Fruit fly (Drosophila melanogaster) whole organism, prepupa: ENCODE data around the gene Gr93b.

Experiments used
- Blimp-1 ChIP-seq: fragments of 200-800 bp; sonication (Bioruptor generic); optimal IDR thresholded peaks from 3 replicates; lab custom pipeline; 2017; ENCODE audit warnings: missing biosample characterization, missing genetic modification characterization, mild to moderate bottlenecking, moderate library complexity, missing genetic modification reagents
- CG10631 ChIP-seq: fragments of 200-800 bp; sonication (Bioruptor generic); optimal IDR thresholded peaks from 2 replicates; lab custom pipeline; 2016; ENCODE audit warnings: missing biosample characterization, missing genetic modification characterization
- CG10669 ChIP-seq: fragments of 200-800 bp; sonication (Bioruptor generic); optimal IDR thresholded peaks from 3 replicates; lab custom pipeline; 2018; ENCODE audit warnings: missing biosample characterization, mild to moderate bottlenecking, missing genetic modification characterization, moderate library complexity
- CG11762 ChIP-seq: fragments of 200-800 bp; sonication (Bioruptor generic); optimal IDR thresholded peaks from 3 replicates; lab custom pipeline; 2016; ENCODE audit warnings: missing biosample characterization, missing genetic modification characterization; ENCODE audit not compliant: insufficient read depth
- CG1621 ChIP-seq: fragments of 200-800 bp; sonication (Bioruptor generic); optimal IDR thresholded peaks from 3 replicates; lab custom pipeline; 2018; ENCODE audit warnings: missing biosample characterization, mild to moderate bottlenecking, missing genetic modification characterization
- CG16779 ChIP-seq: fragments of 200-800 bp; sonication (Bioruptor generic); optimal IDR thresholded peaks from 3 replicates; lab custom pipeline; 2017; ENCODE audit warnings: missing biosample characterization, mild to moderate bottlenecking, missing genetic modification characterization
- CG3032 ChIP-seq: fragments of 200-800 bp; optimal IDR thresholded peaks from 2 replicates; lab custom pipeline; 2019; ENCODE audit warnings: missing biosample characterization, mild to moderate bottlenecking, missing genetic modification characterization, moderate library complexity
- CG31627 ChIP-seq: fragments of 200-800 bp; sonication (Bioruptor generic); optimal IDR thresholded peaks from 3 replicates; lab custom pipeline; 2016; ENCODE audit warnings: missing biosample characterization, missing genetic modification characterization
- CG32006 ChIP-seq: fragments of 200-800 bp; sonication (Bioruptor generic); optimal IDR thresholded peaks from 3 replicates; lab custom pipeline; 2017; ENCODE audit warnings: missing biosample characterization, mild to moderate bottlenecking, missing genetic modification characterization
- CG3919 ChIP-seq: fragments of 200-800 bp; sonication (Bioruptor generic); optimal IDR thresholded peaks from 3 replicates; lab custom pipeline; 2016; ENCODE audit warnings: missing biosample characterization, missing genetic modification characterization
- CG4318 ChIP-seq: fragments of 200-800 bp; sonication (Bioruptor generic); optimal IDR thresholded peaks from 3 replicates; lab custom pipeline; 2017; ENCODE audit warnings: missing biosample characterization, mild to moderate bottlenecking, missing genetic modification characterization
- CG6163 ChIP-seq: fragments of 200-800 bp; sonication (Bioruptor generic); IDR thresholded peaks from 3 replicates; pipeline ENCODE4 v1.3.6; 2022; ENCODE audit warnings: missing biosample characterization, missing genetic modification characterization
- CG6276 ChIP-seq: fragments of 200-800 bp; sonication (Bioruptor generic); optimal IDR thresholded peaks from 2 replicates; lab custom pipeline; 2017; ENCODE audit warnings: missing biosample characterization, mild to moderate bottlenecking, missing genetic modification characterization
- CG6792 ChIP-seq: fragments of 200-800 bp; sonication (Bioruptor generic); optimal IDR thresholded peaks from 3 replicates; lab custom pipeline; 2016; ENCODE audit warnings: missing biosample characterization, missing genetic modification characterization
- CG6808 ChIP-seq: fragments of 200-800 bp; sonication (Bioruptor generic); optimal IDR thresholded peaks from 3 replicates; lab custom pipeline; 2017; ENCODE audit warnings: missing biosample characterization, missing genetic modification characterization, mild to moderate bottlenecking, moderate library complexity, missing genetic modification reagents
- CG7368 ChIP-seq: fragments of 200-800 bp; sonication (Bioruptor generic); optimal IDR thresholded peaks from 3 replicates; lab custom pipeline; 2016; ENCODE audit warnings: missing biosample characterization, missing genetic modification characterization
- CG8319 ChIP-seq: fragments of 200-800 bp; sonication (Bioruptor generic); optimal IDR thresholded peaks from 3 replicates; lab custom pipeline; 2016; ENCODE audit warnings: missing biosample characterization, missing genetic modification characterization
- CG9139 ChIP-seq: fragments of 200-800 bp; sonication (Bioruptor generic); optimal IDR thresholded peaks from 3 replicates; lab custom pipeline; 2017; ENCODE audit warnings: missing biosample characterization, mild to moderate bottlenecking, missing genetic modification characterization
- Eip75B ChIP-seq: fragments of 200-800 bp; sonication (Bioruptor generic); optimal IDR thresholded peaks from 3 replicates; lab custom pipeline; 2016; ENCODE audit warnings: missing biosample characterization, missing genetic modification characterization
- Eip78C ChIP-seq: fragments of 200-800 bp; sonication (Bioruptor generic); peaks from one replicate; lab custom pipeline; 2016; ENCODE audit warnings: missing biosample characterization, missing genetic modification characterization
- Eip93F ChIP-seq: fragments of 200-800 bp; sonication (Bioruptor generic); optimal IDR thresholded peaks from 2 replicates; lab custom pipeline; 2016; ENCODE audit warnings: missing biosample characterization, mild to moderate bottlenecking, missing genetic modification characterization
- Ets96B ChIP-seq: fragments of 200-800 bp; optimal IDR thresholded peaks from 2 replicates; lab custom pipeline; 2019; ENCODE audit warnings: missing biosample characterization, mild to moderate bottlenecking, missing genetic modification characterization, moderate library complexity
- Gug ChIP-seq: fragments of 200-800 bp; sonication (Bioruptor generic); IDR thresholded peaks from 2 replicates; pipeline ENCODE4 v1.3.6; 2022; ENCODE audit warnings: missing biosample characterization, missing genetic modification characterization
- Hr38 ChIP-seq: sonication (Bioruptor generic); optimal IDR thresholded peaks from 2 replicates; lab custom pipeline; 2016; ENCODE audit warnings: missing biosample characterization, missing genetic modification characterization
- Hr39 ChIP-seq: fragments of 200-800 bp; sonication (Bioruptor generic); optimal IDR thresholded peaks from 2 replicates; lab custom pipeline; 2016; ENCODE audit warnings: missing biosample characterization, missing genetic modification characterization
- Hr4 ChIP-seq: fragments of 200-800 bp; sonication (Bioruptor generic); optimal IDR thresholded peaks from 3 replicates; lab custom pipeline; 2016; ENCODE audit warnings: missing biosample characterization, missing genetic modification characterization
- Met ChIP-seq: fragments of 200-800 bp; sonication (Bioruptor generic); optimal IDR thresholded peaks from 3 replicates; lab custom pipeline; 2016; ENCODE audit warnings: missing biosample characterization, missing genetic modification characterization
- OdsH ChIP-seq: fragments of 200-800 bp; sonication (Bioruptor generic); optimal IDR thresholded peaks from 3 replicates; lab custom pipeline; 2016; ENCODE audit warnings: missing biosample characterization, missing genetic modification characterization
- Smox ChIP-seq: fragments of 200-800 bp; sonication (Bioruptor generic); optimal IDR thresholded peaks from 3 replicates; lab custom pipeline; 2016; ENCODE audit warnings: missing biosample characterization, missing genetic modification characterization
- Sox102F ChIP-seq: fragments of 200-800 bp; sonication (Bioruptor generic); optimal IDR thresholded peaks from 2 replicates; lab custom pipeline; 2016; ENCODE audit warnings: missing biosample characterization, mild to moderate bottlenecking, missing genetic modification characterization
- Sox14 ChIP-seq: fragments of 200-800 bp; sonication (Bioruptor generic); optimal IDR thresholded peaks from 3 replicates; lab custom pipeline; 2016; ENCODE audit warnings: missing biosample characterization, missing genetic modification characterization
- achi ChIP-seq: fragments of 200-800 bp; sonication (Bioruptor generic); optimal IDR thresholded peaks from 3 replicates; lab custom pipeline; 2016; ENCODE audit warnings: missing biosample characterization, missing genetic modification characterization
- acj6 ChIP-seq: fragments of 200-800 bp; sonication (Bioruptor generic); optimal IDR thresholded peaks from 3 replicates; lab custom pipeline; 2016; ENCODE audit warnings: missing biosample characterization, missing genetic modification characterization
- cyc ChIP-seq: fragments of 200-800 bp; sonication (Bioruptor generic); optimal IDR thresholded peaks from 3 replicates; lab custom pipeline; 2016; ENCODE audit warnings: missing biosample characterization, missing genetic modification characterization
- dac ChIP-seq: fragments of 200-800 bp; sonication (Bioruptor generic); optimal IDR thresholded peaks from 2 replicates; lab custom pipeline; 2017; ENCODE audit warnings: missing biosample characterization, mild to moderate bottlenecking, missing genetic modification characterization
- dsx ChIP-seq: fragments of 200-800 bp; optimal IDR thresholded peaks from 3 replicates; lab custom pipeline; 2019; ENCODE audit warnings: missing biosample characterization, mild to moderate bottlenecking, missing genetic modification characterization, moderate library complexity; ENCODE audit not compliant: poor library complexity, severe bottlenecking
- eg ChIP-seq: fragments of 200-800 bp; sonication (Bioruptor generic); IDR thresholded peaks from 3 replicates; pipeline ENCODE4 v1.3.6; 2022; ENCODE audit warnings: missing biosample characterization, missing genetic modification characterization
- esn ChIP-seq: fragments of 200-800 bp; sonication (Bioruptor generic); optimal IDR thresholded peaks from 2 replicates; lab custom pipeline; 2016; ENCODE audit warnings: missing biosample characterization, mild to moderate bottlenecking, missing genetic modification characterization, moderate library complexity
- fd59A ChIP-seq: fragments of 200-800 bp; sonication (Bioruptor generic); optimal IDR thresholded peaks from 2 replicates; lab custom pipeline; 2017; ENCODE audit warnings: missing biosample characterization, mild to moderate bottlenecking, missing genetic modification characterization, missing genetic modification reagents
- fd85E ChIP-seq: fragments of 200-800 bp; sonication (Bioruptor generic); optimal IDR thresholded peaks from 3 replicates; lab custom pipeline; 2016; ENCODE audit warnings: missing biosample characterization, missing genetic modification characterization
- fkh ChIP-seq: fragments of 200-800 bp; sonication (Bioruptor generic); optimal IDR thresholded peaks from 3 replicates; lab custom pipeline; 2017; ENCODE audit warnings: missing biosample characterization, mild to moderate bottlenecking, missing genetic modification characterization, moderate library complexity
- lz ChIP-seq: fragments of 200-800 bp; sonication (Bioruptor generic); optimal IDR thresholded peaks from 3 replicates; lab custom pipeline; 2016; ENCODE audit warnings: missing biosample characterization, missing genetic modification characterization
- net ChIP-seq: fragments of 200-800 bp; sonication (Bioruptor generic); optimal IDR thresholded peaks from 3 replicates; lab custom pipeline; 2016; ENCODE audit warnings: missing biosample characterization, missing genetic modification characterization
- pdm3 ChIP-seq: fragments of 200-800 bp; sonication (Bioruptor generic); optimal IDR thresholded peaks from 3 replicates; lab custom pipeline; 2016; ENCODE audit warnings: missing biosample characterization, missing genetic modification characterization
- salr ChIP-seq, 2 experiments: fragments of 200-800 bp; sonication (Bioruptor generic); optimal IDR thresholded peaks; 3 replicates each; lab custom pipeline; 2016 to 2018; ENCODE audit warnings: missing biosample characterization in 2 of 2, missing genetic modification characterization in 2 of 2, mild to moderate bottlenecking in 1 of 2
- spab ChIP-seq: fragments of 200-800 bp; sonication (Bioruptor generic); optimal IDR thresholded peaks from 2 replicates; lab custom pipeline; 2017; ENCODE audit warnings: missing biosample characterization, mild to moderate bottlenecking, missing genetic modification characterization, missing genetic modification reagents
- ss ChIP-seq, 2 experiments: fragments of 200-800 bp; sonication (Bioruptor generic); optimal IDR thresholded peaks; 2 replicates in 1 of 2; 3 replicates in 1 of 2; lab custom pipeline; 2017 to 2018; ENCODE audit warnings: mild to moderate bottlenecking in 2 of 2, missing biosample characterization in 2 of 2, missing genetic modification characterization in 2 of 2, moderate library complexity in 1 of 2
- svp ChIP-seq: fragments of 200-800 bp; sonication (Bioruptor generic); peaks from one replicate; lab custom pipeline; 2016; ENCODE audit warnings: missing biosample characterization, missing genetic modification characterization
- topi ChIP-seq: fragments of 200-800 bp; sonication (Bioruptor generic); optimal IDR thresholded peaks from 3 replicates; lab custom pipeline; 2016; ENCODE audit warnings: missing biosample characterization, missing genetic modification characterization
- vri ChIP-seq: fragments of 200-800 bp; sonication (Bioruptor generic); optimal IDR thresholded peaks from 3 replicates; lab custom pipeline; 2016; ENCODE audit warnings: missing biosample characterization, mild to moderate bottlenecking, missing genetic modification characterization

Gr93b gene

DNA sequence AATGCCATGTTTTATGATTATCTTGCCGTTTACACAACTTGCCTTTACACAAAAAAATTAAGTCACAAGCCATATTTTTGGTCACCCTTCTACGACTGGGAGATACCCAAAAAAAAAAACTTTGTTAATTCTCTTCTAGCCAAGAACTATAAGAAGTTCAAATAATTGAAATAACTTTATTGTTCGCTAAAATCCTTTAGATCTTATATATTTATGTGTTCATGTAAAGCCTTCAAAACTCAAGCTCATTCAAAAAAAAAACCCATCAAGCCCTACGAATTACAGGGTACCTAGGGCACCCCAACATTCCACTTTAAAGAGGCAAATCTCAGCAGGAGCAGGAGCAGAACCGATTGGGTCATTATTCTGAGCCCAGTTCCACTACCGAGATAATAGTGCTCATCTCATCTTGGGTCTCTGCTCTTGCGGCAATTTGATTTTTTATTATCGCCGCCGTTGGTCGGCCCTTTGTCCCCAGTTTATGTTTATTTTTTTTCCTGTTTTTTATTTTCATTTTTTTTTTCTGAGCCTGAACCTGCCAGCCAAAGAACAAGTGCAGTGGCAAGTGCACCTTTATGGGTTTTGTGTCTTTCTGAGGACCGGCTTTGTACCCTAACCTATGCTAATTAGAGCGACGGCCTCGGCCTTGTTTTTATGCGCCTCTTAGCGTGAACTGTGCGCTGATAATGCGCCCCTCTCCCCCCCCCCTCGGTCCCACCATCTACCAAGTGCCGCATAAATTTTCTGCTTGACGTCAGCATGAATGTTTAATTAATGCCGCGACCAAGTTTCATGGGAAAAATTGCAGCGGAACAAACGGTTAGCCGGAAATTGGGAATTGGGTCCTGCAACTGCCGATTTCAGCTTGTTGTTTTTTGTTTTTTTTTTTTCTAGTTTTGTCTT is 1.8 kb downstream of the Gr93b start:
- no peak for TF ChIP-seq fkh (GFP tag; lab: Kevin White, UChicago)
- TF ChIP-seq CG6163 (GFP tag; lab: Robert Waterston, UW), result peak; percentile 17; the same call in 1 of the 3 replicates
- no peak for TF ChIP-seq Eip93F (GFP tag; lab: Kevin White, UChicago)
- TF ChIP-seq CG3032, result no peak
- no peak for TF ChIP-seq CG7368 (GFP tag; lab: Kevin White, UChicago)
- no peak for TF ChIP-seq dsx
- peak; percentile 14 for TF ChIP-seq CG3919
- TF ChIP-seq CG32006 (GFP tag; lab: Kevin White, UChicago), result no peak
- TF ChIP-seq Smox, result peak; percentile 13
- TF ChIP-seq fd85E (GFP tag; lab: Kevin White, UChicago), result no peak
- TF ChIP-seq OdsH (GFP tag; lab: Kevin White, UChicago), result no peak
- TF ChIP-seq CG9139, result peak; percentile 3
- TF ChIP-seq salr (GFP tag; optimal IDR thresholded peaks at IDR 0.05; lab: Kevin White, UChicago), result no peak
- TF ChIP-seq Eip75B (GFP tag; lab: Kevin White, UChicago), result peak; percentile 32
- TF ChIP-seq CG11762, result peak; percentile 4
- TF ChIP-seq Blimp-1 (GFP tag; lab: Kevin White, UChicago), result no peak
- TF ChIP-seq CG10631 (GFP tag; lab: Kevin White, UChicago), result peak; percentile 10
- peak; percentile 19 for TF ChIP-seq Hr39 (GFP tag; lab: Kevin White, UChicago)
- TF ChIP-seq Sox102F, result no peak
- TF ChIP-seq eg (GFP tag; lab: Robert Waterston, UW), result no peak
- TF ChIP-seq topi, result peak; percentile 32
- peak; percentile 28 for TF ChIP-seq ss (GFP tag; optimal IDR thresholded peaks at IDR 0.05; lab: Kevin White, UChicago)
- peak; percentile 0 for TF ChIP-seq spab (GFP tag; lab: Kevin White, UChicago)
- TF ChIP-seq CG8319 (GFP tag; lab: Kevin White, UChicago), result no peak
- no peak for TF ChIP-seq Hr38
- TF ChIP-seq lz (GFP tag; lab: Kevin White, UChicago), result peak; percentile 6
- peak; percentile 42 for TF ChIP-seq CG10669
- TF ChIP-seq svp (GFP tag; lab: Kevin White, UChicago), result peak; percentile 71
- no peak for TF ChIP-seq CG6276 (GFP tag; lab: Kevin White, UChicago)
- TF ChIP-seq cyc (GFP tag; lab: Kevin White, UChicago), result peak; percentile 33
- peak; percentile 44 for TF ChIP-seq CG6808 (GFP tag; lab: Kevin White, UChicago)
- TF ChIP-seq Eip78C (GFP tag; lab: Kevin White, UChicago), result peak; percentile 70
- no peak for TF ChIP-seq vri (GFP tag; lab: Kevin White, UChicago)
- no peak for TF ChIP-seq net (GFP tag; lab: Kevin White, UChicago)
- TF ChIP-seq achi (GFP tag; lab: Kevin White, UChicago), result peak; percentile 1
- TF ChIP-seq dac (GFP tag; lab: Kevin White, UChicago), result no peak
- no peak for TF ChIP-seq Ets96B (tag; lab: Kevin White, UChicago)
- peak; percentile 1 for TF ChIP-seq Sox14 (GFP tag; lab: Kevin White, UChicago)
- peak; percentile 44 for TF ChIP-seq esn
- no peak for TF ChIP-seq fd59A (GFP tag; lab: Kevin White, UChicago)
- no peak for TF ChIP-seq pdm3 (GFP tag; lab: Kevin White, UChicago)
- TF ChIP-seq Hr4 (GFP tag; lab: Kevin White, UChicago), result no peak
- TF ChIP-seq CG1621, result no peak
- peak; percentile 30 for TF ChIP-seq CG6792
- peak; percentile 32 for TF ChIP-seq Met (GFP tag; lab: Kevin White, UChicago)
- TF ChIP-seq CG16779, result no peak
- TF ChIP-seq acj6 (GFP tag; lab: Kevin White, UChicago), result peak; percentile 42
- TF ChIP-seq CG31627, result peak; percentile 31
- no peak for TF ChIP-seq CG4318 (GFP tag; lab: Kevin White, UChicago)
- TF ChIP-seq Gug, result no peak
